Worm (Caenorhabditis elegans): ENCODE data around the gene rpl-11.1.

DNA sequence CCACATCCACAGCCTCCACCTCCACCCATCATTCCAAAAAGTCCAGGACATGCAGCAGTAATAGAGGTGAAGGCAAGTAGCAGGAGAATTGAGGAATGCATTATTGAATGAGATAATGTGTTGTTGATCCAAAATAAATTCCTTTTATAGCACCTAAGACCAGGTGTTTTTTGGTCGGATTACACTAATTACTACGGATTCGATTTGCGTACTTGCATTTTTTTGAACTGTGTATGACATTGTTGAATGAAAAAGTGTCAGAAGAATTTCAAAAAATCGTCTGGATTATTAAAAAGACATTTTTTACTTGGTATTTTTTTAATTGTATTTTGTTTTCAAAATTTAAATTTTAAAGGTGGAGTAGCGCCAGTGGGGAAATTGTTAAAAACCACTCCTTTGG is 34.1 kb downstream of the rpl-11.1 start, which contains the start of gene grl-28:
- TF ChIP-seq ztf-29 (GFP tag; IDR thresholded peaks at IDR 0.05) = no peak
- TF ChIP-seq cog-1 (tag; optimal IDR thresholded peaks at IDR 0.05) = no peak
- no peak for TF ChIP-seq tab-1 (GFP tag; IDR thresholded peaks at IDR 0.05)
- TF ChIP-seq T22C8.4 (GFP tag; IDR thresholded peaks at IDR 0.05) = no peak
- no peak for TF ChIP-seq flt-1 (GFP tag; IDR thresholded peaks at IDR 0.05)
